Worm (Caenorhabditis elegans) whole organism, L3 larva: ENCODE results near the gene fbxc-17.

Source experiments
- R02D3.7 ChIP-seq: fragments of 150-350 bp; optimal IDR thresholded peaks from 2 replicates; lab custom pipeline; 2014; ENCODE audit warnings: missing biosample characterization, missing genetic modification characterization
- ZK546.5 ChIP-seq: sonication (generic microtip); optimal IDR thresholded peaks from 2 replicates; lab custom pipeline; 2017; ENCODE audit warnings: missing biosample characterization, missing genetic modification characterization
- aly-2 ChIP-seq: fragments of 150-350 bp; optimal IDR thresholded peaks from 2 replicates; lab custom pipeline; 2014; ENCODE audit warnings: missing biosample characterization, missing genetic modification characterization
- ama-1 ChIP-seq: fragments of 150-350 bp; optimal IDR thresholded peaks from 2 replicates; lab custom pipeline; 2018
- ceh-16 ChIP-seq: sonication (generic microtip); optimal IDR thresholded peaks from 2 replicates; lab custom pipeline; 2017; ENCODE audit warnings: missing biosample characterization, missing genetic modification characterization
- ceh-28 ChIP-seq: fragments of 150-350 bp; optimal IDR thresholded peaks from 2 replicates; lab custom pipeline; 2014; ENCODE audit warnings: missing biosample characterization, missing genetic modification reagents, missing genetic modification characterization
- ceh-9 ChIP-seq: sonication (generic microtip); optimal IDR thresholded peaks from 2 replicates; lab custom pipeline; 2018; ENCODE audit warnings: missing biosample characterization, missing genetic modification characterization
- egl-5 ChIP-seq: fragments of 150-350 bp; optimal IDR thresholded peaks from 2 replicates; lab custom pipeline; 2017; ENCODE audit warnings: missing biosample characterization, missing genetic modification reagents, missing genetic modification characterization, inconsistent platforms
- elt-2 ChIP-seq: sonication (generic microtip); optimal IDR thresholded peaks from 2 replicates; lab custom pipeline; 2016; ENCODE audit warnings: missing genetic modification reagents, mild to moderate bottlenecking, missing genetic modification characterization, missing compliant biosample characterization
- elt-3 ChIP-seq, 3 experiments: fragments of 150-350 bp in 1 of 3; sonication (generic microtip) in 2 of 3; optimal IDR thresholded peaks; 2 replicates in 2 of 3; 4 replicates in 1 of 3; lab custom pipeline; 2014 to 2017; ENCODE audit warnings: missing biosample characterization in 3 of 3, missing genetic modification characterization in 3 of 3
- hmg-11 ChIP-seq: sonication (generic microtip); optimal IDR thresholded peaks from 2 replicates; lab custom pipeline; 2016; ENCODE audit warnings: missing genetic modification characterization, missing compliant biosample characterization
- jun-1 ChIP-seq: fragments of 150-350 bp; optimal IDR thresholded peaks from 2 replicates; lab custom pipeline; 2014; ENCODE audit warnings: missing biosample characterization, missing genetic modification reagents, missing genetic modification characterization
- lin-15B ChIP-seq: fragments of 150-350 bp; optimal IDR thresholded peaks from 2 replicates; lab custom pipeline; 2014; ENCODE audit warnings: missing biosample characterization, missing genetic modification characterization
- lin-39 ChIP-seq: fragments of 150-350 bp; optimal IDR thresholded peaks from 2 replicates; lab custom pipeline; 2018; ENCODE audit warnings: missing biosample characterization, missing genetic modification reagents, missing genetic modification characterization
- nfya-1 ChIP-seq: sonication (generic microtip); optimal IDR thresholded peaks from 2 replicates; lab custom pipeline; 2017; ENCODE audit warnings: missing genetic modification characterization, mild to moderate bottlenecking, missing compliant biosample characterization, antibody characterized with exemption, moderate library complexity; ENCODE audit not compliant: insufficient read depth
- nhr-11 ChIP-seq: fragments of 150-350 bp; optimal IDR thresholded peaks from 2 replicates; lab custom pipeline; 2014; ENCODE audit warnings: missing biosample characterization, missing genetic modification characterization
- nhr-12 ChIP-seq: fragments of 150-350 bp; optimal IDR thresholded peaks from 2 replicates; lab custom pipeline; 2014; ENCODE audit warnings: missing biosample characterization, missing genetic modification characterization
- nhr-23 ChIP-seq: fragments of 150-350 bp; optimal IDR thresholded peaks from 2 replicates; lab custom pipeline; 2014; ENCODE audit warnings: missing biosample characterization, missing genetic modification reagents, missing genetic modification characterization
- nhr-237 ChIP-seq: fragments of 150-350 bp; optimal IDR thresholded peaks from 2 replicates; lab custom pipeline; 2014; ENCODE audit warnings: missing biosample characterization, missing genetic modification characterization
- nhr-25 ChIP-seq: sonication (generic microtip); optimal IDR thresholded peaks from 2 replicates; lab custom pipeline; 2017; ENCODE audit warnings: missing biosample characterization, missing genetic modification characterization
- nhr-28 ChIP-seq: fragments of 150-350 bp; optimal IDR thresholded peaks from 2 replicates; lab custom pipeline; 2014; ENCODE audit warnings: missing biosample characterization, missing genetic modification characterization
- nhr-43 ChIP-seq: sonication (generic microtip); optimal IDR thresholded peaks from 2 replicates; lab custom pipeline; 2016; ENCODE audit warnings: mild to moderate bottlenecking, missing genetic modification characterization, missing compliant biosample characterization; ENCODE audit not compliant: poor library complexity, severe bottlenecking
- nhr-76 ChIP-seq: fragments of 150-350 bp; sonication (generic microtip); optimal IDR thresholded peaks from 5 replicates; lab custom pipeline; 2014; ENCODE audit warnings: missing biosample characterization, missing genetic modification characterization
- nhr-77 ChIP-seq: fragments of 150-350 bp; optimal IDR thresholded peaks from 2 replicates; lab custom pipeline; 2014; ENCODE audit warnings: missing biosample characterization, missing genetic modification characterization
- pqm-1 ChIP-seq: fragments of 150-350 bp; optimal IDR thresholded peaks from 2 replicates; lab custom pipeline; 2017; ENCODE audit warnings: missing biosample characterization, missing genetic modification characterization, inconsistent platforms
- sea-2 ChIP-seq: fragments of 150-350 bp; sonication (generic microtip); optimal IDR thresholded peaks from 4 replicates; lab custom pipeline; 2014; ENCODE audit warnings: missing biosample characterization, missing genetic modification reagents, missing genetic modification characterization
- skn-1 ChIP-seq: fragments of 150-350 bp; optimal IDR thresholded peaks from 2 replicates; lab custom pipeline; 2014; ENCODE audit warnings: missing biosample characterization, missing genetic modification characterization
- snpc-4 ChIP-seq: fragments of 150-350 bp; optimal IDR thresholded peaks from 2 replicates; lab custom pipeline; 2014; ENCODE audit warnings: missing biosample characterization, missing genetic modification characterization
- tbx-2 ChIP-seq: sonication (generic microtip); optimal IDR thresholded peaks from 2 replicates; lab custom pipeline; 2016; ENCODE audit warnings: mild to moderate bottlenecking, missing genetic modification characterization, missing compliant biosample characterization
- unc-39 ChIP-seq: sonication (generic microtip); optimal IDR thresholded peaks from 4 replicates; lab custom pipeline; 2017; ENCODE audit warnings: missing biosample characterization, missing genetic modification characterization
- ztf-11 ChIP-seq: fragments of 150-350 bp; optimal IDR thresholded peaks from 2 replicates; lab custom pipeline; 2014; ENCODE audit warnings: missing biosample characterization, missing genetic modification characterization

fbxc-17 gene

ce11 chrII:954626-955025 lies 24.4 kb downstream of the fbxc-17 start, which contains the start of gene fbxc-7:
TSS of gene fbxc-7 (plus strand) at chrII:954926.
- peak; percentile 26 for TF ChIP-seq elt-2

DNA sequence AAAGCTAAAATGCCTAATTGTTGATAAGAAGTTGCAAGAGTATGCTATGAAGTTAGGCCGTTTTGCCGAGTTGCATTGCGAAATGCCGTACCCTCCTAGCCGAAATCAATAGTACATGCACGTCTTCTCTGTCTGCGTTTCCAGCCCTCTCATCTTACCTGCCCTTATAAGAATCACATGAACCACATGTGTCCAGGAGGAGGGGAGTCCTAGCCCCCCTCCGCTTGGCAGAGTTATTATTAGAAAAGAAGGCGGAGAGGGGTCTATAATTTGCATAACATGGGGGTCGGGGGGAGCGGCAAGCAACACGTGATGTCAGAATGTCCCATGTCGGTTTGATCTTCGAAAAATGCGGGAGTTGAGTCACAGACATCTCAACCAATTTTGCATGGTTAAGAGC lies 26.0 kb downstream of the fbxc-17 start:
- TF ChIP-seq nhr-23 (no peak), elt-3 (tag; optimal IDR thresholded peaks at IDR 0.05; lab: Kevin White, UChicago) (no peak), nhr-76 (tag; lab: Kevin White, UChicago) (no peak), nhr-77 (tag; lab: Kevin White, UChicago) (no peak), nhr-11 (tag; lab: Kevin White, UChicago) (no peak)

DNA sequence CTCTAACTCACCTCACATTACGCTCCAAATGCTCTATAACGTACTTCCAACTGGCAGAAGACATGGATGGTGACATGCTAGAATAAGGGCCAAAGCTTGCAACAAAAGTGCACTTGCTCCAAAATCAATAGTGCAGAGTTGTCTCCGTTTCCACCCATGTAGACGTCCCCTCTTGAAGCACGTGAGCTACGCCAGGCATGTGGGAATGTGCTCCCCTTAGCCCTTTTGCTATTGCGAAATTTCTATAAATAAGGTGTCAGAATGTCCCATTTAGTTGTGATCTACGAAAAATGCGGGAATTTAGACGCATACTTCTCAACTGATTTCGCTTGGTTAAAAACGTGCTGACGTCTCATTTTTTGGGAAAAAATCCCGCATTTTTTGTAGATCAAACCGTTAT lies 28.7 kb downstream of the fbxc-17 start:
- TF ChIP-seq ama-1 (lab: Kevin White, UChicago): no peak
- TF ChIP-seq nhr-23: no peak
- no peak for TF ChIP-seq ZK546.5 (tag; lab: Kevin White, UChicago)
- TF ChIP-seq pqm-1 (tag; lab: Kevin White, UChicago): no peak
- TF ChIP-seq jun-1: no peak
- TF ChIP-seq egl-5 (tag; lab: Kevin White, UChicago): no peak
- TF ChIP-seq ceh-16 (tag; lab: Kevin White, UChicago): no peak
- no peak for TF ChIP-seq aly-2
- no peak for TF ChIP-seq nhr-237 (tag; lab: Kevin White, UChicago)
- no peak for TF ChIP-seq nfya-1
- no peak for TF ChIP-seq nhr-28 (tag; lab: Kevin White, UChicago)
- no peak for TF ChIP-seq unc-39
- TF ChIP-seq hmg-11 (tag; lab: Kevin White, UChicago): no peak
- no peak for TF ChIP-seq snpc-4 (tag; lab: Kevin White, UChicago)
- TF ChIP-seq elt-3 (tag; optimal IDR thresholded peaks at IDR 0.05; lab: Kevin White, UChicago): no peak
- TF ChIP-seq nhr-11 (tag; lab: Kevin White, UChicago): no peak

DNA sequence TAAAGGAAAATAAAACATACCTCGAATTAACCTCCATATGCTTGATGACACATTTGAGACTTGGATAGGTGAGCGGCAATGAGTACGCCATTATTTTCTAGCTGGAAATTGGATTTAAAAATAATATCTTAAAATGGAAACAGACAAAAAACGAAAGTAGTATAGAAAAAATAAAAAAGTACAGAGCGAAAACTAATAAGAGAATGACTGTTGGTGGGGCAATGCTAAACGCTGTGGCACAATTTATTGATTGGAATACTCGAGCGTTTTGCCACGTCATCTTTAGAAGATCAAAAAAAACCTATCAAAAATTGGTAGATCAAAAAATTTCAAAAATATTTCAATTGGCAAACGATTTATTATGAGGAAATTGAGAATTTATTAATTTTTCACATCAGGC lies 30.9 kb downstream of the fbxc-17 start, which contains the start of gene fbxc-32:
Gene fbxc-32, minus strand, starts transcription at position 101 of the 400 bp plus-strand sequence.
- TF ChIP-seq nhr-25 (tag; lab: Kevin White, UChicago): no peak
- TF ChIP-seq aly-2: no peak
- TF ChIP-seq nhr-77 (tag; lab: Kevin White, UChicago): no peak
- no peak for TF ChIP-seq sea-2 (GFP tag; lab: Kevin White, UChicago)
- TF ChIP-seq ztf-11 (tag; lab: Kevin White, UChicago): no peak

DNA sequence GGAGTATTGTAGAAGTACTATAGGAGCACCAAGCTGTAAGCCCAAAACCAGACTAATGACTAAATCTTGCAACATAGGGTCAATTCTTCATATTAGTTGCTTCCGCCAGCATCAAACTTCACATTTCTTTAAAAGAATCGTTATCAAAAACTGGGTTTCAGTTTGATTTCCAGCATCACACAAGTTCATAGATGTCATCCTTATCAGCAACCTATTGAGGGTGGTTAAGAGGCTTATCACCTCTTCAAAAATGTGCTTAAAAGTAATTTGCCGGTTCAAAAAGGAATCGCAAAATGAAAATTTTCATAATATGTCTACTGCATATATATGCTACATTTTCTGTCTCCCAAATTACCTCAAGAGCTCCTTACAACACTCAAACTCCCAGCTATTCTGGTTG lies 35.3 kb downstream of the fbxc-17 start, which contains the start of gene clec-43:
Gene clec-43, plus strand, starts transcription at position 294 of the 400 bp plus-strand sequence.
- TF ChIP-seq jun-1 (no peak), skn-1 (tag; lab: Kevin White, UChicago) (no peak), ceh-9 (tag; lab: Kevin White, UChicago) (no peak), pqm-1 (tag; lab: Kevin White, UChicago) (peak; percentile 76), elt-2 (peak; percentile 81)
- TF ChIP-seq, all 47 proteins: peak for 2

- no peak for TF ChIP-seq nhr-43 (tag; lab: Kevin White, UChicago)
Measured at ce11 chrII:940779-941178, 38.3 kb downstream of the fbxc-17 start, which contains the start of gene fbxc-36. TSS of gene fbxc-36 (plus strand) at chrII:940983.

DNA sequence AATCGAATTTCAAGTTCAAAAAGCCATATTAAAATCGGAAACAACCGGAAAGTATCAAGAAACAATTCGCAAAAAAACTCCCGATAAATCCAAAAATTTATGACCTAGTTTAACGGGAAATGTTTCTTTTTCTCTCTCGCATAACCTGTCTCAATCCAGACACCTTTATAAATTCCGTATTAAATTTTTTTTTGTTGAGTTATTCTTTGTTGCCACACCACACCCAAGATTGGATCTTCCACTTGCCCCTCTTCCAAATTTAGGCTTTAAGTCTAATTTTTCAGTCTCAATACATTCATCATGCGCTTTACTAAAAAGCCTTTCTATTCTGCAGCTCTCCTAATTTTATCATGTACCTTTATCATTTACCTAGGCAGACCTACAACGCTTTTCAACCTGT lies 40.5 kb downstream of the fbxc-17 start, which contains the start of gene R07C3.3:
Gene R07C3.3, plus strand, starts transcription at position 301 of the 400 bp plus-strand sequence.
- TF ChIP-seq skn-1 (tag; lab: Kevin White, UChicago) (no peak), nhr-12 (no peak), tbx-2 (tag; lab: Kevin White, UChicago) (no peak), aly-2 (no peak)

- TF ChIP-seq ceh-28 (tag; lab: Kevin White, UChicago) (no peak), ZK546.5 (tag; lab: Kevin White, UChicago) (no peak), lin-15B (no peak), R02D3.7 (tag; lab: Kevin White, UChicago) (no peak), elt-3 (tag; optimal IDR thresholded peaks at IDR 0.05; lab: Kevin White, UChicago) (no peak), lin-39 (tag; lab: Kevin White, UChicago) (no peak), sea-2 (GFP tag; lab: Kevin White, UChicago) (no peak), nhr-77 (tag; lab: Kevin White, UChicago) (no peak), pqm-1 (tag; lab: Kevin White, UChicago) (no peak)
Measured at ce11 chrII:937265-937664, 41.8 kb downstream of the fbxc-17 start.
